Worm (Caenorhabditis elegans) whole organism, late embryonic: ENCODE results near the gene Y54G9A.7.

Experiments
- K02D7.2 ChIP-seq: sonication (generic microtip); optimal IDR thresholded peaks from 2 replicates; lab custom pipeline; 2017; ENCODE audit warnings: mild to moderate bottlenecking, missing genetic modification characterization, missing compliant biosample characterization
- T23F11.4 ChIP-seq: fragments of 200-800 bp; sonication (Bioruptor generic); optimal IDR thresholded peaks from 2 replicates; lab custom pipeline; 2018; ENCODE audit warnings: mild to moderate bottlenecking, missing genetic modification characterization, missing compliant biosample characterization
- ama-1 ChIP-seq: fragments of 150-350 bp; optimal IDR thresholded peaks from 2 replicates; lab custom pipeline; 2014
- ceh-2 ChIP-seq: sonication (generic microtip); optimal IDR thresholded peaks from 2 replicates; lab custom pipeline; 2016; ENCODE audit warnings: missing genotype, missing genetic modification characterization, missing compliant biosample characterization
- ceh-30 ChIP-seq: fragments of 150-350 bp; optimal IDR thresholded peaks from 2 replicates; lab custom pipeline; 2014; ENCODE audit warnings: missing biosample characterization, missing genetic modification characterization
- ceh-31 ChIP-seq: sonication (generic microtip); optimal IDR thresholded peaks from 2 replicates; lab custom pipeline; 2016; ENCODE audit warnings: missing genetic modification characterization, missing compliant biosample characterization
- ceh-45 ChIP-seq: fragments of 200-800 bp; sonication (Bioruptor generic); IDR thresholded peaks from 2 replicates; pipeline ENCODE4 v1.3.6; 2022; ENCODE audit warnings: missing genetic modification reagents, missing genetic modification characterization, missing compliant biosample characterization
- ceh-48 ChIP-seq: sonication (generic microtip); optimal IDR thresholded peaks from 2 replicates; lab custom pipeline; 2016; ENCODE audit warnings: missing genetic modification characterization, inconsistent platforms, missing compliant biosample characterization
- ceh-9 ChIP-seq: sonication (generic microtip); optimal IDR thresholded peaks from 2 replicates; lab custom pipeline; 2016; ENCODE audit warnings: mild to moderate bottlenecking, missing genetic modification characterization, inconsistent platforms, missing compliant biosample characterization
- che-1 ChIP-seq: sonication (generic microtip); optimal IDR thresholded peaks from 2 replicates; lab custom pipeline; 2016; ENCODE audit warnings: mild to moderate bottlenecking, missing genetic modification characterization, missing compliant biosample characterization
- dmd-4 ChIP-seq: sonication (generic microtip); optimal IDR thresholded peaks from 2 replicates; lab custom pipeline; 2016; ENCODE audit warnings: borderline replicate concordance, missing genetic modification characterization, missing compliant biosample characterization
- dve-1 ChIP-seq: sonication (generic microtip); optimal IDR thresholded peaks from 2 replicates; lab custom pipeline; 2017; ENCODE audit warnings: antibody characterized with exemption, mild to moderate bottlenecking, missing genetic modification characterization, missing compliant biosample characterization
- eyg-1 ChIP-seq: sonication (generic microtip); optimal IDR thresholded peaks from 2 replicates; lab custom pipeline; 2016; ENCODE audit warnings: missing genotype, missing genetic modification characterization, missing compliant biosample characterization
- fkh-10 ChIP-seq: fragments of 150-350 bp; optimal IDR thresholded peaks from 2 replicates; lab custom pipeline; 2014; ENCODE audit warnings: missing biosample characterization, missing genetic modification reagents, missing genetic modification characterization
- fkh-6 ChIP-seq: sonication (generic microtip); optimal IDR thresholded peaks from 2 replicates; lab custom pipeline; 2016; ENCODE audit warnings: missing genetic modification characterization, missing compliant biosample characterization
- hlh-13 ChIP-seq: fragments of 200-800 bp; sonication (Bioruptor generic); optimal IDR thresholded peaks from 2 replicates; lab custom pipeline; 2018; ENCODE audit warnings: mild to moderate bottlenecking, missing genetic modification characterization, missing compliant biosample characterization
- hlh-30 ChIP-seq: sonication (generic microtip); optimal IDR thresholded peaks from 2 replicates; lab custom pipeline; 2017; ENCODE audit warnings: antibody characterized with exemption, missing genetic modification characterization, missing compliant biosample characterization; ENCODE audit not compliant: insufficient read depth
- hlh-6 ChIP-seq: sonication (generic microtip); optimal IDR thresholded peaks from 2 replicates; lab custom pipeline; 2016; ENCODE audit warnings: missing genotype, missing genetic modification characterization, missing compliant biosample characterization
- madf-2 ChIP-seq: sonication (generic microtip); optimal IDR thresholded peaks from 2 replicates; lab custom pipeline; 2017; ENCODE audit warnings: missing genetic modification characterization, missing compliant biosample characterization
- mec-3 ChIP-seq: sonication (generic microtip); optimal IDR thresholded peaks from 2 replicates; lab custom pipeline; 2016; ENCODE audit warnings: borderline replicate concordance, missing genetic modification characterization, missing compliant biosample characterization
- pqm-1 ChIP-seq: sonication (generic microtip); optimal IDR thresholded peaks from 2 replicates; lab custom pipeline; 2016; ENCODE audit warnings: missing genetic modification characterization, missing compliant biosample characterization
- rnt-1 ChIP-seq: sonication (generic microtip); optimal IDR thresholded peaks from 2 replicates; lab custom pipeline; 2016; ENCODE audit warnings: missing genetic modification characterization, missing compliant biosample characterization
- sdc-2 ChIP-seq: sonication (generic microtip); optimal IDR thresholded peaks from 2 replicates; lab custom pipeline; 2016; ENCODE audit warnings: missing genotype, missing genetic modification characterization, missing compliant biosample characterization
- sox-4 ChIP-seq: sonication (generic microtip); optimal IDR thresholded peaks from 2 replicates; lab custom pipeline; 2017; ENCODE audit warnings: mild to moderate bottlenecking, missing genetic modification characterization, inconsistent platforms, missing compliant biosample characterization
- ttx-3 ChIP-seq: sonication (generic microtip); optimal IDR thresholded peaks from 2 replicates; lab custom pipeline; 2016; ENCODE audit warnings: missing genetic modification reagents, missing genetic modification characterization, missing compliant biosample characterization
- unc-42 ChIP-seq: sonication (generic microtip); optimal IDR thresholded peaks from 2 replicates; lab custom pipeline; 2016; ENCODE audit warnings: missing genotype, missing genetic modification characterization, missing compliant biosample characterization
- unc-55 ChIP-seq: sonication (generic microtip); optimal IDR thresholded peaks from 2 replicates; lab custom pipeline; 2017; ENCODE audit warnings: missing biosample characterization, missing genetic modification reagents, missing genetic modification characterization
- zip-5 ChIP-seq: sonication (generic microtip); optimal IDR thresholded peaks from 2 replicates; lab custom pipeline; 2016; ENCODE audit warnings: missing genetic modification characterization, missing compliant biosample characterization

Gene Y54G9A.7

ce11 chrII:13720650-13721049 is 4.9 kb downstream of the Y54G9A.7 start:
- 0 out of 2 replicates have a peak, but pooled peaks have one; percentile 17 for TF ChIP-seq ceh-45
- no peak for TF ChIP-seq ttx-3 (tag; lab: Kevin White, UChicago)

ce11 chrII:13717393-13718367 is 7.9 kb downstream of the Y54G9A.7 start:
- TF ChIP-seq ceh-45 (no peak), unc-42 (no peak)

- TF ChIP-seq ceh-2 (tag; lab: Kevin White, UChicago): no peak
- no peak for TF ChIP-seq ttx-3 (tag; lab: Kevin White, UChicago)
- no peak for TF ChIP-seq K02D7.2 (tag; lab: Kevin White, UChicago)
- no peak for TF ChIP-seq fkh-10
- no peak for TF ChIP-seq dve-1
- TF ChIP-seq ama-1 (lab: Kevin White, UChicago): no peak
- TF ChIP-seq ceh-45: no peak
- TF ChIP-seq eyg-1 (tag; lab: Kevin White, UChicago): no peak
- no peak for TF ChIP-seq pqm-1 (tag; lab: Kevin White, UChicago)
- no peak for TF ChIP-seq ceh-48 (tag; lab: Kevin White, UChicago)
- no peak for TF ChIP-seq hlh-13
- TF ChIP-seq fkh-6: no peak
- no peak for TF ChIP-seq unc-42
- TF ChIP-seq mec-3 (tag; lab: Kevin White, UChicago): no peak
- no peak for TF ChIP-seq dmd-4 (tag; lab: Kevin White, UChicago)
- TF ChIP-seq hlh-6 (tag; lab: Kevin White, UChicago): no peak
- TF ChIP-seq zip-5: no peak
- no peak for TF ChIP-seq madf-2 (tag; lab: Kevin White, UChicago)
- no peak for TF ChIP-seq ceh-31
- no peak for TF ChIP-seq sdc-2 (tag; lab: Kevin White, UChicago)
These were observed 9.9 kb downstream of the Y54G9A.7 start, which contains the start of gene zipt-2.3 for ce11 chrII:13715733-13716132. Gene zipt-2.3, minus strand, starts transcription at chrII:13715879.

- TF ChIP-seq T23F11.4 (GFP tag; lab: Kevin White, UChicago) (no peak), ceh-30 (no peak), dve-1 (peak; percentile 85)
These were observed 10.3 kb downstream of the Y54G9A.7 start for ce11 chrII:13715333-13715732.

- TF ChIP-seq sdc-2 (tag; lab: Kevin White, UChicago) (no peak), ceh-45 (no peak)
These were observed 12.4 kb downstream of the Y54G9A.7 start for ce11 chrII:13713239-13713638.

- no peak for TF ChIP-seq che-1 (tag; lab: Kevin White, UChicago)
- no peak for TF ChIP-seq K02D7.2 (tag; lab: Kevin White, UChicago)
- TF ChIP-seq madf-2 (tag; lab: Kevin White, UChicago): no peak
- TF ChIP-seq fkh-10: no peak
- no peak for TF ChIP-seq unc-55 (GFP tag; lab: Kevin White, UChicago)
- TF ChIP-seq rnt-1: no peak
- TF ChIP-seq sox-4 (tag; lab: Kevin White, UChicago): no peak
- TF ChIP-seq hlh-30 (tag; lab: Kevin White, UChicago): no peak
- TF ChIP-seq ceh-9 (tag; lab: Kevin White, UChicago): no peak
- TF ChIP-seq zip-5: no peak
These were observed 14.0 kb downstream of the Y54G9A.7 start for ce11 chrII:13711493-13712055.
